Fruit fly (Drosophila melanogaster): ENCODE data around the gene CG17186.

The CG17186 gene

DNA sequence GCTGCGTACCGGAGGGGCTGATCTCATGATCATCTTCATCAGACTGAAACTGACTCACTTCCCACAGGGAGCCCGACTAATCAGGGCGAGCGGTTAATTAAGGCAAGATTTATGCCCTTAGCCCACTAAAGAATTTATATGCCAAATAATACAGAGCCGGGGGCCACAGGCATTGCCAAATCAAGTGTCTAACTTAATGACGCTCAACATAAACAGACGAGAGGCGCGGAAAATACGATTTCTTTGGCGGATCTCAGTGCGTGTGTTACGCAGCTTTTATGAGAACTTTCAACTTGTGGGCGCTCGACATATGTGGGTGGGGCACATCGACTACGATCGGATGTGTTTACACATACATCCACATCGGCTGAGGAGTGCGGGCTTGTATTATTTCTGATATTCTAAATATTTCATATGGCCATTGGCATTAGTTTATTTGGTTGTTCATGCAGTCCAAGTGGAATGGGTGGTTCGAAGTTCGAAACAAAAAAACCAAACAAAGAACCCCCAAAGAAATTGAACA lies 50.4 kb downstream of the CG17186 start:
- TF ChIP-seq CG32264 (GFP tag; optimal IDR thresholded peaks at IDR 0.05) (no peak), Hnf4 (GFP tag; optimal IDR thresholded peaks at IDR 0.05) (no peak), Hr78 (GFP tag; optimal IDR thresholded peaks at IDR 0.05) (no peak), psq (GFP tag; optimal IDR thresholded peaks at IDR 0.05) (no peak), woc (GFP tag; optimal IDR thresholded peaks at IDR 0.05) (no peak), CG9705 (GFP tag; optimal IDR thresholded peaks at IDR 0.05) (no peak), Vsx2 (GFP tag; optimal IDR thresholded peaks at IDR 0.05; ENCODE audit: partially characterized antibody) (no peak), N (GFP tag; optimal IDR thresholded peaks at IDR 0.05) (no peak), jim (GFP tag; optimal IDR thresholded peaks at IDR 0.05) (no peak), ey (GFP tag; optimal IDR thresholded peaks at IDR 0.05) (no peak), usp (GFP tag; optimal IDR thresholded peaks at IDR 0.05) (no peak), sage (GFP tag; optimal IDR thresholded peaks at IDR 0.05) (no peak), Jra (GFP tag; optimal IDR thresholded peaks at IDR 0.05) (no peak), lola (GFP tag; optimal IDR thresholded peaks at IDR 0.05) (no peak)

DNA sequence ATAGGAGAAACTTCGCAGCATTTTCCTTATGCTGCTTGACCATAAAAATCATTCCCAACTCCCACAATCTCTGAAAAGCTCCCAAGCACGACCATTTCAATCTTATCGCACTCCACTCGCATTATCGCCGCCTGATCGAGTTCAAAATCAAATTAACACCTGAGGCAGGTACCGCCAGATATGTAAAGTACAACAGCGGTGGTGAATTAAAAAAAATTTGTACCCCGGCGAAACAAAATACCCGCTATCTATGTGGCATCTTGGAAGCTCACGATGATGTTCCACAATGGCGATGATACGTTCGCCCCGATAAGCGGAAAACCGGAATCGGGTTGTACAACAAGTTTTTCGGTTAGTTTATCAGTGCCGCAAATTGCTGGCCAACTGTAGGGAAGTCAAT lies 51.0 kb downstream of the CG17186 start:
- TF ChIP-seq Dif (GFP tag; optimal IDR thresholded peaks at IDR 0.05; ENCODE audit: partially characterized antibody) (no peak), sv (GFP tag; optimal IDR thresholded peaks at IDR 0.05) (no peak), N (GFP tag; optimal IDR thresholded peaks at IDR 0.05) (no peak), Abd-B (GFP tag; optimal IDR thresholded peaks at IDR 0.05) (no peak), psq (GFP tag; optimal IDR thresholded peaks at IDR 0.05) (no peak)
